Worm (Caenorhabditis elegans): ENCODE measurements around the gene F52H2.5.

DNA sequence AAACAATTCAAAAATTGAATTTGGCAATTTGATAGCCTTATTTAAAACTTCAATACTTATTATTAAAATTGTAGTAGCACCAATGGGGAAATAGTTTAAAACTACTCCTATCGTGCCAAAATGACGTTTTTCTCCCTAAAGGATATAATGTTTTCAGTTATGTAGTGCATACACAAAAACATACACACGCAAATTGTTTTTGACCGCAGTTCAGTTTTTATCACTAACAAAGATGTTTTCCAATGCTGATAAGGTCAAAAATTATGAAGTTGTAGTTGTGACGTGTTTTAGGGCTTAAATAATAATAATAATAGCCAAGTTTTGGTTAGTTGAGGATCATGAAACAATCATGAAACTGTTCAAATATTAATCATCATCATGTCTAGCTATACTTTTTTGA is 30.1 kb upstream of the F52H2.5 start:
- TF ChIP-seq gmeb-2 (tag; optimal IDR thresholded peaks at IDR 0.05): no peak
- no peak for TF ChIP-seq elt-2 (tag; optimal IDR thresholded peaks at IDR 0.05)
- TF ChIP-seq pha-4 (tag; optimal IDR thresholded peaks at IDR 0.05): no peak
- no peak for TF ChIP-seq nfya-1 (tag; optimal IDR thresholded peaks at IDR 0.05)
- TF ChIP-seq C38D4.7 (GFP tag; optimal IDR thresholded peaks at IDR 0.05): no peak
- no peak for TF ChIP-seq K02D7.2 (tag; optimal IDR thresholded peaks at IDR 0.05)
- no peak for TF ChIP-seq nhr-11 (tag; optimal IDR thresholded peaks at IDR 0.05)
- no peak for TF ChIP-seq fkh-10 (GFP tag; optimal IDR thresholded peaks at IDR 0.05)
- TF ChIP-seq ama-1 (optimal IDR thresholded peaks at IDR 0.05): no peak
- TF ChIP-seq pqm-1 (tag; optimal IDR thresholded peaks at IDR 0.05): no peak
- no peak for TF ChIP-seq ttx-3 (tag; optimal IDR thresholded peaks at IDR 0.05)
